Fruit fly (Drosophila melanogaster) whole organism, prepupa: ENCODE results near the gene eIF4E1.
A peak's percentile ranks its signal among the peaks of the same experiment; 100 is the strongest.

ENCODE experiments used
- Blimp-1 ChIP-seq: fragments of 200-800 bp; sonication (Bioruptor generic); optimal IDR thresholded peaks from 3 replicates; lab custom pipeline; 2017; ENCODE audit warnings: missing biosample characterization, missing genetic modification characterization, mild to moderate bottlenecking, moderate library complexity, missing genetic modification reagents
- CG10631 ChIP-seq: fragments of 200-800 bp; sonication (Bioruptor generic); optimal IDR thresholded peaks from 2 replicates; lab custom pipeline; 2016; ENCODE audit warnings: missing biosample characterization, missing genetic modification characterization
- CG15336 ChIP-seq: fragments of 200-800 bp; sonication (Bioruptor generic); IDR thresholded peaks from 2 replicates; pipeline ENCODE4 v1.3.6; 2022; ENCODE audit warnings: missing biosample characterization, missing genetic modification characterization
- CG1621 ChIP-seq: fragments of 200-800 bp; sonication (Bioruptor generic); optimal IDR thresholded peaks from 3 replicates; lab custom pipeline; 2018; ENCODE audit warnings: missing biosample characterization, mild to moderate bottlenecking, missing genetic modification characterization
- CG16779 ChIP-seq: fragments of 200-800 bp; sonication (Bioruptor generic); optimal IDR thresholded peaks from 3 replicates; lab custom pipeline; 2017; ENCODE audit warnings: missing biosample characterization, mild to moderate bottlenecking, missing genetic modification characterization
- CG31627 ChIP-seq: fragments of 200-800 bp; sonication (Bioruptor generic); optimal IDR thresholded peaks from 3 replicates; lab custom pipeline; 2016; ENCODE audit warnings: missing biosample characterization, missing genetic modification characterization
- CG32006 ChIP-seq: fragments of 200-800 bp; sonication (Bioruptor generic); optimal IDR thresholded peaks from 3 replicates; lab custom pipeline; 2017; ENCODE audit warnings: missing biosample characterization, mild to moderate bottlenecking, missing genetic modification characterization
- CG34406 ChIP-seq: fragments of 200-800 bp; sonication (Bioruptor generic); optimal IDR thresholded peaks from 3 replicates; lab custom pipeline; 2016; ENCODE audit warnings: missing biosample characterization, missing genetic modification characterization
- CG3919 ChIP-seq: fragments of 200-800 bp; sonication (Bioruptor generic); optimal IDR thresholded peaks from 3 replicates; lab custom pipeline; 2016; ENCODE audit warnings: missing biosample characterization, missing genetic modification characterization
- CG6163 ChIP-seq: fragments of 200-800 bp; sonication (Bioruptor generic); IDR thresholded peaks from 3 replicates; pipeline ENCODE4 v1.3.6; 2022; ENCODE audit warnings: missing biosample characterization, missing genetic modification characterization
- CG6792 ChIP-seq: fragments of 200-800 bp; sonication (Bioruptor generic); optimal IDR thresholded peaks from 3 replicates; lab custom pipeline; 2016; ENCODE audit warnings: missing biosample characterization, missing genetic modification characterization
- CG6808 ChIP-seq: fragments of 200-800 bp; sonication (Bioruptor generic); optimal IDR thresholded peaks from 3 replicates; lab custom pipeline; 2017; ENCODE audit warnings: missing biosample characterization, missing genetic modification characterization, mild to moderate bottlenecking, moderate library complexity, missing genetic modification reagents
- CG8119 ChIP-seq: fragments of 200-800 bp; sonication (Bioruptor generic); IDR thresholded peaks from 3 replicates; pipeline ENCODE4 v1.3.6; 2022; ENCODE audit warnings: missing biosample characterization, missing genetic modification characterization
- CG8319 ChIP-seq: fragments of 200-800 bp; sonication (Bioruptor generic); optimal IDR thresholded peaks from 3 replicates; lab custom pipeline; 2016; ENCODE audit warnings: missing biosample characterization, missing genetic modification characterization
- CG8632 ChIP-seq: fragments of 200-800 bp; sonication (Bioruptor generic); optimal IDR thresholded peaks from 3 replicates; lab custom pipeline; 2016; ENCODE audit warnings: missing biosample characterization, missing genetic modification characterization
- CG9139 ChIP-seq: fragments of 200-800 bp; sonication (Bioruptor generic); optimal IDR thresholded peaks from 3 replicates; lab custom pipeline; 2017; ENCODE audit warnings: missing biosample characterization, mild to moderate bottlenecking, missing genetic modification characterization
- Eip93F ChIP-seq: fragments of 200-800 bp; sonication (Bioruptor generic); optimal IDR thresholded peaks from 2 replicates; lab custom pipeline; 2016; ENCODE audit warnings: missing biosample characterization, mild to moderate bottlenecking, missing genetic modification characterization
- Ets21C ChIP-seq: fragments of 200-800 bp; sonication (Bioruptor generic); optimal IDR thresholded peaks from 3 replicates; lab custom pipeline; 2016; ENCODE audit warnings: missing biosample characterization, missing genetic modification characterization
- Ets96B ChIP-seq: fragments of 200-800 bp; optimal IDR thresholded peaks from 2 replicates; lab custom pipeline; 2019; ENCODE audit warnings: missing biosample characterization, mild to moderate bottlenecking, missing genetic modification characterization, moderate library complexity
- Hr38 ChIP-seq: sonication (Bioruptor generic); optimal IDR thresholded peaks from 2 replicates; lab custom pipeline; 2016; ENCODE audit warnings: missing biosample characterization, missing genetic modification characterization
- Hr39 ChIP-seq: fragments of 200-800 bp; sonication (Bioruptor generic); optimal IDR thresholded peaks from 2 replicates; lab custom pipeline; 2016; ENCODE audit warnings: missing biosample characterization, missing genetic modification characterization
- Hr4 ChIP-seq: fragments of 200-800 bp; sonication (Bioruptor generic); optimal IDR thresholded peaks from 3 replicates; lab custom pipeline; 2016; ENCODE audit warnings: missing biosample characterization, missing genetic modification characterization
- Met ChIP-seq: fragments of 200-800 bp; sonication (Bioruptor generic); optimal IDR thresholded peaks from 3 replicates; lab custom pipeline; 2016; ENCODE audit warnings: missing biosample characterization, missing genetic modification characterization
- OdsH ChIP-seq: fragments of 200-800 bp; sonication (Bioruptor generic); optimal IDR thresholded peaks from 3 replicates; lab custom pipeline; 2016; ENCODE audit warnings: missing biosample characterization, missing genetic modification characterization
- Smox ChIP-seq: fragments of 200-800 bp; sonication (Bioruptor generic); optimal IDR thresholded peaks from 3 replicates; lab custom pipeline; 2016; ENCODE audit warnings: missing biosample characterization, missing genetic modification characterization
- Sox102F ChIP-seq: fragments of 200-800 bp; sonication (Bioruptor generic); optimal IDR thresholded peaks from 2 replicates; lab custom pipeline; 2016; ENCODE audit warnings: missing biosample characterization, mild to moderate bottlenecking, missing genetic modification characterization
- Sox15 ChIP-seq: fragments of 200-800 bp; sonication (Bioruptor generic); optimal IDR thresholded peaks from 3 replicates; lab custom pipeline; 2016; ENCODE audit warnings: missing biosample characterization, missing genetic modification characterization
- acj6 ChIP-seq: fragments of 200-800 bp; sonication (Bioruptor generic); optimal IDR thresholded peaks from 3 replicates; lab custom pipeline; 2016; ENCODE audit warnings: missing biosample characterization, missing genetic modification characterization
- dac ChIP-seq: fragments of 200-800 bp; sonication (Bioruptor generic); optimal IDR thresholded peaks from 2 replicates; lab custom pipeline; 2017; ENCODE audit warnings: missing biosample characterization, mild to moderate bottlenecking, missing genetic modification characterization
- dsx ChIP-seq: fragments of 200-800 bp; optimal IDR thresholded peaks from 3 replicates; lab custom pipeline; 2019; ENCODE audit warnings: missing biosample characterization, mild to moderate bottlenecking, missing genetic modification characterization, moderate library complexity; ENCODE audit not compliant: poor library complexity, severe bottlenecking
- eg ChIP-seq: fragments of 200-800 bp; sonication (Bioruptor generic); IDR thresholded peaks from 3 replicates; pipeline ENCODE4 v1.3.6; 2022; ENCODE audit warnings: missing biosample characterization, missing genetic modification characterization
- esn ChIP-seq: fragments of 200-800 bp; sonication (Bioruptor generic); optimal IDR thresholded peaks from 2 replicates; lab custom pipeline; 2016; ENCODE audit warnings: missing biosample characterization, mild to moderate bottlenecking, missing genetic modification characterization, moderate library complexity
- fd59A ChIP-seq: fragments of 200-800 bp; sonication (Bioruptor generic); optimal IDR thresholded peaks from 2 replicates; lab custom pipeline; 2017; ENCODE audit warnings: missing biosample characterization, mild to moderate bottlenecking, missing genetic modification characterization, missing genetic modification reagents
- fd85E ChIP-seq: fragments of 200-800 bp; sonication (Bioruptor generic); optimal IDR thresholded peaks from 3 replicates; lab custom pipeline; 2016; ENCODE audit warnings: missing biosample characterization, missing genetic modification characterization
- lz ChIP-seq: fragments of 200-800 bp; sonication (Bioruptor generic); optimal IDR thresholded peaks from 3 replicates; lab custom pipeline; 2016; ENCODE audit warnings: missing biosample characterization, missing genetic modification characterization
- net ChIP-seq: fragments of 200-800 bp; sonication (Bioruptor generic); optimal IDR thresholded peaks from 3 replicates; lab custom pipeline; 2016; ENCODE audit warnings: missing biosample characterization, missing genetic modification characterization
- spab ChIP-seq: fragments of 200-800 bp; sonication (Bioruptor generic); optimal IDR thresholded peaks from 2 replicates; lab custom pipeline; 2017; ENCODE audit warnings: missing biosample characterization, mild to moderate bottlenecking, missing genetic modification characterization, missing genetic modification reagents
- svp ChIP-seq: fragments of 200-800 bp; sonication (Bioruptor generic); peaks from one replicate; lab custom pipeline; 2016; ENCODE audit warnings: missing biosample characterization, missing genetic modification characterization
- topi ChIP-seq: fragments of 200-800 bp; sonication (Bioruptor generic); optimal IDR thresholded peaks from 3 replicates; lab custom pipeline; 2016; ENCODE audit warnings: missing biosample characterization, missing genetic modification characterization

Gene eIF4E1

dm6 chr3L:9432810-9433587 is 30.7 kb upstream of the eIF4E1 start:
- TF ChIP-seq CG32006 (GFP tag; lab: Kevin White, UChicago) (no peak), dsx (peak; percentile 72), Met (GFP tag; lab: Kevin White, UChicago) (no peak)

dm6 chr3L:9431848-9432623 is 29.8 kb upstream of the eIF4E1 start:
- TF ChIP-seq fd85E: no peak
- TF ChIP-seq CG15336 (GFP tag; lab: Robert Waterston, UW): peak; percentile 20; the same call in 1 of the 2 replicates

- peak; percentile 57 for TF ChIP-seq svp
- TF ChIP-seq CG6792 (GFP tag; lab: Kevin White, UChicago): no peak
- TF ChIP-seq, all 60 proteins: peak for 1
Observed at dm6 chr3L:9430608-9430952, 28.3 kb upstream of the eIF4E1 start.

- TF ChIP-seq CG15336 (GFP tag; lab: Robert Waterston, UW) (0 out of 2 replicates have a peak, but pooled peaks have one; percentile 26), Sox15 (GFP tag; lab: Kevin White, UChicago) (no peak), fd59A (GFP tag; lab: Kevin White, UChicago) (no peak), Ets21C (GFP tag; lab: Kevin White, UChicago) (no peak), CG6792 (GFP tag; lab: Kevin White, UChicago) (peak; percentile 34), CG6808 (peak; percentile 32), CG9139 (GFP tag; lab: Kevin White, UChicago) (peak; percentile 57), CG8632 (peak; percentile 18), Met (GFP tag; lab: Kevin White, UChicago) (peak; percentile 67), CG3919 (peak; percentile 63), Smox (GFP tag; lab: Kevin White, UChicago) (peak; percentile 54), esn (GFP tag; lab: Kevin White, UChicago) (peak; percentile 72), CG34406 (peak; percentile 54), CG1621 (tag; lab: Kevin White, UChicago) (peak; percentile 53), CG8319 (GFP tag; lab: Kevin White, UChicago) (no peak), CG32006 (GFP tag; lab: Kevin White, UChicago) (no peak), CG31627 (peak; percentile 35), Hr38 (no peak), fd85E (no peak), Hr39 (GFP tag; lab: Kevin White, UChicago) (peak; percentile 51), lz (GFP tag; lab: Kevin White, UChicago) (peak; percentile 65), acj6 (peak; percentile 55), CG10631 (GFP tag; lab: Kevin White, UChicago) (no peak), OdsH (GFP tag; lab: Kevin White, UChicago) (peak; percentile 34), Ets96B (tag; lab: Kevin White, UChicago) (peak; percentile 6), dac (GFP tag; lab: Kevin White, UChicago) (no peak), eg (GFP tag; lab: Robert Waterston, UW) (peak; percentile 59), svp (peak; percentile 77), spab (GFP tag; lab: Kevin White, UChicago) (no peak), Blimp-1 (GFP tag; lab: Kevin White, UChicago) (peak; percentile 15), topi (peak; percentile 54), CG8119 (GFP tag; lab: Robert Waterston, UW) (peak; percentile 40; the same call in 1 of the 3 replicates), Eip93F (no peak), Hr4 (no peak), dsx (peak; percentile 11), CG16779 (tag; lab: Kevin White, UChicago) (peak; percentile 28), net (peak; percentile 47), Sox102F (GFP tag; lab: Kevin White, UChicago) (peak; percentile 59), CG6163 (GFP tag; lab: Robert Waterston, UW) (peak; percentile 27; the same call in 2 of the 3 replicates)
Observed at dm6 chr3L:9429665-9430607, 27.7 kb upstream of the eIF4E1 start, which contains the start of the genes RpS17 and MTF-1. RpS17 (minus strand) TSS chr3L:9429821. MTF-1 (plus strand) TSS chr3L:9430312.
